Fruit fly (Drosophila melanogaster) whole organism, adult: ENCODE measurements around the gene Tom70.

Source experiments
- CG1620 ChIP-seq: fragments of 200-800 bp; sonication (Bioruptor generic); optimal IDR thresholded peaks from 2 replicates; lab custom pipeline; 2016; ENCODE audit warnings: missing biosample characterization, missing genetic modification characterization
- Clk ChIP-seq: fragments of 200-800 bp; sonication (Bioruptor generic); optimal IDR thresholded peaks from 2 replicates; lab custom pipeline; 2017; ENCODE audit warnings: missing biosample characterization, missing genetic modification characterization
- cnc ChIP-seq, 2 experiments: fragments of >200 bp; optimal IDR thresholded peaks; 2 replicates each; lab custom pipeline; 2017
- kay ChIP-seq: fragments of 200-800 bp; sonication (Bioruptor generic); peaks from one replicate; lab custom pipeline; 2016; ENCODE audit warnings: missing biosample characterization, missing genetic modification characterization, borderline replicate concordance

- no peak for TF ChIP-seq kay (GFP tag; lab: Kevin White, UChicago)
- TF ChIP-seq CG1620 (GFP tag; lab: Kevin White, UChicago) = no peak
- no peak for TF ChIP-seq cnc (optimal IDR thresholded peaks at IDR 0.05; lab: Kevin White, UChicago)
- no peak for TF ChIP-seq Clk (GFP tag; lab: Kevin White, UChicago)
These were observed 17.6 kb downstream of the Tom70 start, which contains the start of gene Wdr81 for dm6 chr2L:12020735-12021134.
